Comparison of ENCODE assay signal across 1 worm cellular context in the genomic region with DNA sequence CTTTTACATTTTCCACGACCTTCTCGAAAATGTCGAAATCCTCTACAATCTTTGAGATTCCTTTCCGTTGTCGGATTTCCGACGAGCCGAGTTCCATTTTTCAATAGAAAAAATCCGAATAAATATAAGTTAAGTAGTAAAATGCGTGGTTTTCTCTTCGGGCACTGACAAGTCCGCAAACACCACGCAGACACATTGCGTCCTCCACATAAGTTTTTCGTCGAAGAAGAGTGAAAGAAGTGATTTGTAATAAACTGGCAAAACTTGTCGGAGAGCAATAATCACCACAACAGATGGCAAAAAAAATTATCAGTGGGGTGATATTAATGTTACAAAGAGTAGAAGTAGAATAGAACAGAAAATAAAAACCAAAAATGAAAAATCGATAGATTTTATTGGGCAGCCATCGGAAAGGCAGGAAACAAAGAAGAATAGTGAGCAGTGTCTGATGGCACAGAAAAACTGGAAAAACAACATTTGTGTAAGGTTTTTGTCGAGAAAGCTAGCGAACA.
A peak's percentile ranks its signal among the peaks of the same experiment; 100 is the strongest.
TF ChIP-seq lines count a peak whose summit lies in the region.

A gene (minus strand): TSS at position 462 of the 512 bp plus-strand sequence.

TF ChIP-seq in whole organism, L1 larva, 84 proteins besides CTCF, POLR2A, EP300 and RAD21 (continued from another document):
- TF ChIP-seq nhr-71 (tag; optimal IDR thresholded peaks at IDR 0.05; lab: Kevin White, UChicago) (peak; percentile 15), nhr-84 (tag; optimal IDR thresholded peaks at IDR 0.05; lab: Kevin White, UChicago) (no peak), zag-1 (tag; optimal IDR thresholded peaks at IDR 0.05; lab: Kevin White, UChicago) (no peak), ceh-90 (tag; optimal IDR thresholded peaks at IDR 0.05; lab: Kevin White, UChicago) (no peak), unc-62 (GFP tag; optimal IDR thresholded peaks at IDR 0.05; lab: Kevin White, UChicago) (no peak), aly-2 (tag; optimal IDR thresholded peaks at IDR 0.05; lab: Kevin White, UChicago) (no peak), pqm-1 (tag; optimal IDR thresholded peaks at IDR 0.05; lab: Kevin White, UChicago) (no peak), ceh-63 (GFP tag; optimal IDR thresholded peaks at IDR 0.05; lab: Kevin White, UChicago) (no peak), lin-39 (tag; optimal IDR thresholded peaks at IDR 0.05; lab: Kevin White, UChicago) (no peak), fos-1 (tag; optimal IDR thresholded peaks at IDR 0.05; lab: Kevin White, UChicago) (no peak), ceh-8 (GFP tag; optimal IDR thresholded peaks at IDR 0.05; lab: Kevin White, UChicago) (no peak), egl-13 (tag; optimal IDR thresholded peaks at IDR 0.05; lab: Kevin White, UChicago) (no peak), aha-1 (tag; optimal IDR thresholded peaks at IDR 0.05; lab: Kevin White, UChicago) (no peak), unc-30 (tag; optimal IDR thresholded peaks at IDR 0.05; lab: Kevin White, UChicago) (no peak), sup-37 (GFP tag; optimal IDR thresholded peaks at IDR 0.05; lab: Kevin White, UChicago) (no peak), mdl-1 (tag; optimal IDR thresholded peaks at IDR 0.05; lab: Kevin White, UChicago) (no peak), lin-35 (GFP tag; optimal IDR thresholded peaks at IDR 0.05; lab: Kevin White, UChicago) (peak; percentile 3 to 23), irx-1 (tag; optimal IDR thresholded peaks at IDR 0.05; lab: Kevin White, UChicago) (no peak), isw-1 (GFP tag; IDR thresholded peaks at IDR 0.05; lab: Robert Waterston, UW) (no peak), mab-9 (GFP tag; IDR thresholded peaks at IDR 0.05; lab: Robert Waterston, UW) (no peak), grh-1 (GFP tag; IDR thresholded peaks at IDR 0.05; lab: Robert Waterston, UW) (no peak), nhr-76 (tag; optimal IDR thresholded peaks at IDR 0.05; lab: Kevin White, UChicago) (no peak), efl-1 (optimal IDR thresholded peaks at IDR 0.05; lab: Kevin White, UChicago) (peak in 1 of 2 experiments; percentile 8), efl-1 (GFP tag; optimal IDR thresholded peaks at IDR 0.05 in 1 of 2; lab: Kevin White, UChicago) (peak; percentile 2 to 46), elt-3 (tag; optimal IDR thresholded peaks at IDR 0.05; lab: Kevin White, UChicago) (no peak), lir-3 (tag; optimal IDR thresholded peaks at IDR 0.05; lab: Kevin White, UChicago; ENCODE audit: poor library complexity) (no peak), rnt-1 (tag; optimal IDR thresholded peaks at IDR 0.05; lab: Kevin White, UChicago) (peak; percentile 1), hlh-17 (GFP tag; optimal IDR thresholded peaks at IDR 0.05; lab: Kevin White, UChicago; ENCODE audit: borderline replicate concordance) (no peak)
